Worm (Caenorhabditis elegans) whole organism, late embryonic: ENCODE results near the gene aipl-1.
"Not testable (repeated sequence)": the region's sequence is repeated elsewhere in the genome, so short reads cannot be mapped to it uniquely, and the experiment has no call there.

Experiments used
- C08G9.2 ChIP-seq: sonication (generic microtip); optimal IDR thresholded peaks from 2 replicates; lab custom pipeline; 2016; ENCODE audit warnings: mild to moderate bottlenecking, missing genetic modification characterization, moderate library complexity, missing compliant biosample characterization
- C38D4.7 ChIP-seq: fragments of 200-800 bp; sonication (Bioruptor generic); optimal IDR thresholded peaks from 2 replicates; lab custom pipeline; 2018; ENCODE audit warnings: mild to moderate bottlenecking, missing genetic modification characterization, moderate library complexity, missing compliant biosample characterization
- F13H6.1 ChIP-seq: sonication (generic microtip); optimal IDR thresholded peaks from 2 replicates; lab custom pipeline; 2016; ENCODE audit warnings: missing genetic modification characterization, missing compliant biosample characterization
- K09A11.1 ChIP-seq: sonication (generic microtip); optimal IDR thresholded peaks from 2 replicates; lab custom pipeline; 2017; ENCODE audit warnings: antibody characterized with exemption, mild to moderate bottlenecking, missing genetic modification characterization, missing compliant biosample characterization; ENCODE audit not compliant: insufficient read depth
- ahr-1 ChIP-seq: sonication (generic microtip); optimal IDR thresholded peaks from 2 replicates; lab custom pipeline; 2016; ENCODE audit warnings: missing genetic modification characterization, missing compliant biosample characterization
- ceh-14 ChIP-seq: sonication (generic microtip); optimal IDR thresholded peaks from 2 replicates; lab custom pipeline; 2016; ENCODE audit warnings: missing genotype, missing genetic modification characterization, missing compliant biosample characterization
- ceh-30 ChIP-seq: fragments of 150-350 bp; optimal IDR thresholded peaks from 2 replicates; lab custom pipeline; 2014; ENCODE audit warnings: missing biosample characterization, missing genetic modification characterization
- ceh-34 ChIP-seq: sonication (generic microtip); optimal IDR thresholded peaks from 2 replicates; lab custom pipeline; 2016; ENCODE audit warnings: mild to moderate bottlenecking, missing genetic modification characterization, missing compliant biosample characterization
- ceh-45 ChIP-seq: fragments of 200-800 bp; sonication (Bioruptor generic); IDR thresholded peaks from 2 replicates; pipeline ENCODE4 v1.3.6; 2022; ENCODE audit warnings: missing genetic modification reagents, missing genetic modification characterization, missing compliant biosample characterization
- ceh-6 ChIP-seq: fragments of 200-800 bp; sonication (Bioruptor generic); optimal IDR thresholded peaks from 2 replicates; lab custom pipeline; 2018; ENCODE audit warnings: mild to moderate bottlenecking, missing genetic modification characterization, missing compliant biosample characterization
- ceh-9 ChIP-seq: sonication (generic microtip); optimal IDR thresholded peaks from 2 replicates; lab custom pipeline; 2016; ENCODE audit warnings: mild to moderate bottlenecking, missing genetic modification characterization, inconsistent platforms, missing compliant biosample characterization
- dve-1 ChIP-seq: sonication (generic microtip); optimal IDR thresholded peaks from 2 replicates; lab custom pipeline; 2017; ENCODE audit warnings: antibody characterized with exemption, mild to moderate bottlenecking, missing genetic modification characterization, missing compliant biosample characterization
- elt-2 ChIP-seq: sonication (generic microtip); optimal IDR thresholded peaks from 2 replicates; lab custom pipeline; 2016; ENCODE audit warnings: missing genetic modification reagents, missing genetic modification characterization, missing compliant biosample characterization
- elt-4 ChIP-seq: sonication (generic microtip); optimal IDR thresholded peaks from 2 replicates; lab custom pipeline; 2016; ENCODE audit warnings: missing genetic modification characterization, missing compliant biosample characterization
- ets-4 ChIP-seq: sonication (generic microtip); optimal IDR thresholded peaks from 2 replicates; lab custom pipeline; 2016; ENCODE audit warnings: missing genetic modification characterization, missing compliant biosample characterization
- eyg-1 ChIP-seq: sonication (generic microtip); optimal IDR thresholded peaks from 2 replicates; lab custom pipeline; 2016; ENCODE audit warnings: missing genotype, missing genetic modification characterization, missing compliant biosample characterization
- fax-1 ChIP-seq: sonication (generic microtip); optimal IDR thresholded peaks from 2 replicates; lab custom pipeline; 2016; ENCODE audit warnings: missing genotype, missing genetic modification characterization, missing compliant biosample characterization
- fkh-10 ChIP-seq: fragments of 150-350 bp; optimal IDR thresholded peaks from 2 replicates; lab custom pipeline; 2014; ENCODE audit warnings: missing biosample characterization, missing genetic modification reagents, missing genetic modification characterization
- fkh-6 ChIP-seq: sonication (generic microtip); optimal IDR thresholded peaks from 2 replicates; lab custom pipeline; 2016; ENCODE audit warnings: missing genetic modification characterization, missing compliant biosample characterization
- hlh-30 ChIP-seq: sonication (generic microtip); optimal IDR thresholded peaks from 2 replicates; lab custom pipeline; 2017; ENCODE audit warnings: antibody characterized with exemption, missing genetic modification characterization, missing compliant biosample characterization; ENCODE audit not compliant: insufficient read depth
- hlh-8 ChIP-seq: sonication (generic microtip); optimal IDR thresholded peaks from 2 replicates; lab custom pipeline; 2016; ENCODE audit warnings: missing genotype, missing genetic modification characterization, missing compliant biosample characterization
- lin-11 ChIP-seq: fragments of 200-800 bp; sonication (Bioruptor generic); optimal IDR thresholded peaks from 2 replicates; lab custom pipeline; 2018; ENCODE audit warnings: mild to moderate bottlenecking, missing genetic modification characterization, missing compliant biosample characterization
- nfya-1 ChIP-seq: sonication (generic microtip); optimal IDR thresholded peaks from 2 replicates; lab custom pipeline; 2017; ENCODE audit warnings: missing genetic modification characterization, mild to moderate bottlenecking, missing compliant biosample characterization, antibody characterized with exemption, moderate library complexity
- nhr-11 ChIP-seq: fragments of 150-350 bp; optimal IDR thresholded peaks from 2 replicates; lab custom pipeline; 2014; ENCODE audit warnings: missing biosample characterization, missing genetic modification characterization
- npax-4 ChIP-seq: sonication (generic microtip); optimal IDR thresholded peaks from 2 replicates; lab custom pipeline; 2016; ENCODE audit warnings: missing genetic modification characterization, missing compliant biosample characterization
- odd-2 ChIP-seq: sonication (generic microtip); optimal IDR thresholded peaks from 2 replicates; lab custom pipeline; 2017; ENCODE audit warnings: antibody characterized with exemption, mild to moderate bottlenecking, missing genetic modification characterization, missing compliant biosample characterization
- pag-3 ChIP-seq: sonication (generic microtip); optimal IDR thresholded peaks from 2 replicates; lab custom pipeline; 2016; ENCODE audit warnings: missing compliant biosample characterization, missing genetic modification characterization, borderline replicate concordance
- pha-4 ChIP-seq: fragments of 150-350 bp; optimal IDR thresholded peaks from 2 replicates; lab custom pipeline; 2018; ENCODE audit warnings: missing biosample characterization, missing genetic modification reagents, missing genetic modification characterization
- pros-1 ChIP-seq: fragments of 150-350 bp; optimal IDR thresholded peaks from 2 replicates; lab custom pipeline; 2014; ENCODE audit warnings: missing biosample characterization, missing genetic modification reagents, missing genetic modification characterization
- rnt-1 ChIP-seq: sonication (generic microtip); optimal IDR thresholded peaks from 2 replicates; lab custom pipeline; 2016; ENCODE audit warnings: missing genetic modification characterization, missing compliant biosample characterization
- sdc-2 ChIP-seq: sonication (generic microtip); optimal IDR thresholded peaks from 2 replicates; lab custom pipeline; 2016; ENCODE audit warnings: missing genotype, missing genetic modification characterization, missing compliant biosample characterization
- tbx-2 ChIP-seq: sonication (generic microtip); optimal IDR thresholded peaks from 2 replicates; lab custom pipeline; 2016; ENCODE audit warnings: missing genetic modification characterization, missing compliant biosample characterization
- tbx-7 ChIP-seq: sonication (generic microtip); optimal IDR thresholded peaks from 2 replicates; lab custom pipeline; 2016; ENCODE audit warnings: missing genotype, missing genetic modification characterization, missing compliant biosample characterization

Gene aipl-1

DNA sequence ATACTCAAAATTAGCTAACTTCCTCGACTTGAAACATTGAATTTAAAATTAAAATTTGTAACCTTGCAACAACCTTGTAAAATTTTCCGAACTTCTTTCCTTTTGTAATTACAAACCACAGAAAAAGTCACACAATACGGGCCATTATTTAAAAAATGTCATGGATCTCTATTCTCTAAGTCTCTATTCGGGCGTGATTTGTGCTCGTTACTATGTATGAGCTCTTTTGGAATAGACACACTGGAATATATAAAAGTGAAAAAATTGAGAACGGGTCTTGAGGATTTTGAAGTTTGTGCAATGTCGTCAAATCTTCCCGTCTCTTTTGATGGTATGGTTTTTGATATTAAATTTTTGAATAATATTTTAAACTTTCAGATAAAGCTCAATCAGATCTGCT lies 8.6 kb downstream of the aipl-1 start, which contains the start of gene srr-7:
srr-7 (plus strand) TSS at position 301 of the 400 bp plus-strand sequence.
- no peak for TF ChIP-seq nhr-11 (tag; lab: Kevin White, UChicago)
- TF ChIP-seq K09A11.1 (tag; lab: Kevin White, UChicago), result no peak
- no peak for TF ChIP-seq eyg-1 (tag; lab: Kevin White, UChicago)
- TF ChIP-seq lin-11 (tag; lab: Kevin White, UChicago), result no peak
- TF ChIP-seq tbx-7 (tag; lab: Kevin White, UChicago), result no peak
- TF ChIP-seq ceh-34, result no peak
- no peak for TF ChIP-seq ceh-45
- TF ChIP-seq C08G9.2 (tag; lab: Kevin White, UChicago), result no peak
- TF ChIP-seq npax-4, result no peak
- no peak for TF ChIP-seq hlh-8 (tag; lab: Kevin White, UChicago)
- no peak for TF ChIP-seq odd-2 (tag; lab: Kevin White, UChicago)
- no peak for TF ChIP-seq fkh-10
- no peak for TF ChIP-seq ahr-1 (tag; lab: Kevin White, UChicago)
- no peak for TF ChIP-seq F13H6.1 (tag; lab: Kevin White, UChicago)
- no peak for TF ChIP-seq sdc-2 (tag; lab: Kevin White, UChicago)
- no peak for TF ChIP-seq ceh-14 (tag; lab: Kevin White, UChicago)
- TF ChIP-seq rnt-1 (tag; lab: Kevin White, UChicago), result no peak
- TF ChIP-seq tbx-2, result no peak
- no peak for TF ChIP-seq ceh-30
- TF ChIP-seq, all 69 proteins: peak for 0

ce11 chrV:15127413-15127812 lies 9.2 kb downstream of the aipl-1 start, which contains the start of gene srj-27:
TSS of gene srj-27 (minus strand) at chrV:15127513.
- TF ChIP-seq C38D4.7 (GFP tag; lab: Kevin White, UChicago), result no peak
- TF ChIP-seq hlh-30 (tag; lab: Kevin White, UChicago), result no peak
- TF ChIP-seq F13H6.1 (tag; lab: Kevin White, UChicago), result no peak
- TF ChIP-seq fkh-10, result no peak
- TF ChIP-seq ceh-6 (GFP tag; lab: Kevin White, UChicago), result no peak
- TF ChIP-seq elt-2 (tag; lab: Kevin White, UChicago), result no peak
- no peak for TF ChIP-seq ceh-9 (tag; lab: Kevin White, UChicago)
- no peak for TF ChIP-seq rnt-1 (tag; lab: Kevin White, UChicago)
- TF ChIP-seq elt-4, result no peak
- no peak for TF ChIP-seq odd-2 (tag; lab: Kevin White, UChicago)
- TF ChIP-seq nfya-1 (tag; lab: Kevin White, UChicago), result no peak
- no peak for TF ChIP-seq ceh-14 (tag; lab: Kevin White, UChicago)

DNA sequence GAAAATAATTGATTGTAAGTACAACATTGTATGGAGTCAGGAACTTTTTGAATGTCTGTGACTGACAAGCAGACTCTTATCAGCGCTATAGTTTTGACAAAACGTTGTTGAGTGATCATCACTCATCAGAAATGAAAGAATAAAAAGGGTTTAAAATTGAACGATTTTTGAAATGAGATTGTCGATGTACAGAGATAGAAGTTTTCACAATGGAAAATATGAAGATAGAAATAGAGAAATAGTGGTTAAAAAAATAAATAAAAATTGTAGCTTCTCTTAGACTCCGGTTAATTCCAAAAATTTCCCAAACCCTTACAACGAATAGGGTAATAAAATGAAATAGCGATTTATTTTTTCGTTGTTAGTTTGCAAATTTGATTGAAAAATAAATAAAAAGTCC lies 11.4 kb downstream of the aipl-1 start, which contains the start of gene ugt-30:
ugt-30 (minus strand) TSS at position 101 of the 400 bp plus-strand sequence.
- not testable (repeated sequence) for TF ChIP-seq ahr-1 (tag; lab: Kevin White, UChicago); pag-3; nfya-1 (tag; lab: Kevin White, UChicago)

- TF ChIP-seq fax-1 (tag; lab: Kevin White, UChicago) (no peak), dve-1 (tag; lab: Kevin White, UChicago) (no peak), ahr-1 (tag; lab: Kevin White, UChicago) (no peak), eyg-1 (tag; lab: Kevin White, UChicago) (no peak), ets-4 (no peak), rnt-1 (tag; lab: Kevin White, UChicago) (no peak), pros-1 (no peak), fkh-6 (tag; lab: Kevin White, UChicago) (no peak)
These were observed 17.1 kb downstream of the aipl-1 start, which contains the start of gene flor-1 for ce11 chrV:15119517-15119916. TSS of gene flor-1 (minus strand) at chrV:15119617.

- TF ChIP-seq nfya-1 (tag; lab: Kevin White, UChicago); elt-4; pha-4 (tag; lab: Kevin White, UChicago): not testable (repeated sequence)
These were observed 20.6 kb downstream of the aipl-1 start, which contains the start of gene T01G5.8 for ce11 chrV:15115968-15116367. TSS of gene T01G5.8 (plus strand) at chrV:15116268.
